Worm (Caenorhabditis elegans): ENCODE data around the gene egas-3.

ce11 chrV:18684455-18684987 is 48.4 kb upstream of the egas-3 start, which contains the start of gene Y69H2.17:
- TF ChIP-seq pha-4 (tag; optimal IDR thresholded peaks at IDR 0.05) (no peak), ceh-30 (tag; optimal IDR thresholded peaks at IDR 0.05) (no peak), pqm-1 (tag; optimal IDR thresholded peaks at IDR 0.05) (no peak), hlh-8 (tag; optimal IDR thresholded peaks at IDR 0.05) (no peak), tbx-2 (tag; optimal IDR thresholded peaks at IDR 0.05) (no peak), gmeb-2 (tag; optimal IDR thresholded peaks at IDR 0.05) (no peak), ceh-34 (tag; optimal IDR thresholded peaks at IDR 0.05) (no peak)
